Worm (Caenorhabditis elegans): ENCODE measurements around the gene Y55B1BL.1.

DNA sequence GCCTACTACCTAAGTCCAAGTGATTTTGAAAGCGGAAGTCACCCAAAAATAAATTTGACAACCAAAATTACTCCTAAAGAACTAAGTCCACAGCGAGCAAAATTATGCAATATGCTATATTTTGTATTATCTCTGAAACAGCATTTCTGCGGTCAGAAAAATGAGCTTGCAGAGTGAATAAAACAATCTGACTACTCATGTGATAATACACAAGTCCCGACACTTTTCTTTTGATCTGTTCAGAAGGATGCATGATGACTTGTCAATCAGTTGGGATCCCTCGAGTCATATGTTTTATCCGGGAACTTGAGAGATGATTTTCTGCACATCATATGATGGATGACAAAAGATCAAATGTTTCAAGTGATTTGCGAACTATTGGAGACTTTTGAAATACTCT, 17.1 kb upstream of the Y55B1BL.1 start:
- TF ChIP-seq hnd-1 (tag; optimal IDR thresholded peaks at IDR 0.05): no peak
- no peak for TF ChIP-seq ama-1 (optimal IDR thresholded peaks at IDR 0.05)
- no peak for TF ChIP-seq B0310.2 (tag; optimal IDR thresholded peaks at IDR 0.05)
- TF ChIP-seq aly-1 (tag; optimal IDR thresholded peaks at IDR 0.05): no peak
